Worm (Caenorhabditis elegans) whole organism, L3 larva: Measurements from ENCODE around the gene T25E4.2.

ENCODE experiments used
- R02D3.7 ChIP-seq: fragments of 150-350 bp; optimal IDR thresholded peaks from 2 replicates; lab custom pipeline; 2014; ENCODE audit warnings: missing biosample characterization, missing genetic modification characterization
- ZK546.5 ChIP-seq: sonication (generic microtip); optimal IDR thresholded peaks from 2 replicates; lab custom pipeline; 2017; ENCODE audit warnings: missing biosample characterization, missing genetic modification characterization
- ceh-28 ChIP-seq: fragments of 150-350 bp; optimal IDR thresholded peaks from 2 replicates; lab custom pipeline; 2014; ENCODE audit warnings: missing biosample characterization, missing genetic modification reagents, missing genetic modification characterization
- ceh-82 ChIP-seq: fragments of 150-350 bp; optimal IDR thresholded peaks from 2 replicates; lab custom pipeline; 2014; ENCODE audit warnings: missing biosample characterization, missing genetic modification characterization
- ceh-9 ChIP-seq: sonication (generic microtip); optimal IDR thresholded peaks from 2 replicates; lab custom pipeline; 2018; ENCODE audit warnings: missing biosample characterization, missing genetic modification characterization
- egl-27 ChIP-seq: sonication (generic microtip); optimal IDR thresholded peaks from 4 replicates; lab custom pipeline; 2017; ENCODE audit warnings: missing biosample characterization, missing genetic modification reagents, missing genetic modification characterization
- fkh-10 ChIP-seq: sonication (generic microtip); optimal IDR thresholded peaks from 2 replicates; lab custom pipeline; 2017; ENCODE audit warnings: missing biosample characterization, missing genetic modification reagents, missing genetic modification characterization
- fos-1 ChIP-seq: fragments of 150-350 bp; optimal IDR thresholded peaks from 2 replicates; lab custom pipeline; 2014; ENCODE audit warnings: missing biosample characterization, missing genetic modification characterization
- lin-15B ChIP-seq: fragments of 150-350 bp; optimal IDR thresholded peaks from 2 replicates; lab custom pipeline; 2014; ENCODE audit warnings: missing biosample characterization, missing genetic modification characterization
- lsy-12 ChIP-seq: sonication (generic microtip); optimal IDR thresholded peaks from 2 replicates; lab custom pipeline; 2016; ENCODE audit warnings: mild to moderate bottlenecking, missing genetic modification characterization, missing compliant biosample characterization
- mdl-1 ChIP-seq: fragments of 150-350 bp; optimal IDR thresholded peaks from 2 replicates; lab custom pipeline; 2014; ENCODE audit warnings: missing biosample characterization, missing genetic modification characterization
- mml-1 ChIP-seq: fragments of 150-350 bp; sonication (generic microtip); optimal IDR thresholded peaks from 3 replicates; lab custom pipeline; 2014; ENCODE audit warnings: missing biosample characterization, missing genetic modification characterization
- nhr-12 ChIP-seq: fragments of 150-350 bp; optimal IDR thresholded peaks from 2 replicates; lab custom pipeline; 2014; ENCODE audit warnings: missing biosample characterization, missing genetic modification characterization
- nhr-237 ChIP-seq: fragments of 150-350 bp; optimal IDR thresholded peaks from 2 replicates; lab custom pipeline; 2014; ENCODE audit warnings: missing biosample characterization, missing genetic modification characterization
- nhr-28 ChIP-seq: fragments of 150-350 bp; optimal IDR thresholded peaks from 2 replicates; lab custom pipeline; 2014; ENCODE audit warnings: missing biosample characterization, missing genetic modification characterization
- nhr-76 ChIP-seq: fragments of 150-350 bp; sonication (generic microtip); optimal IDR thresholded peaks from 5 replicates; lab custom pipeline; 2014; ENCODE audit warnings: missing biosample characterization, missing genetic modification characterization
- nhr-77 ChIP-seq: fragments of 150-350 bp; optimal IDR thresholded peaks from 2 replicates; lab custom pipeline; 2014; ENCODE audit warnings: missing biosample characterization, missing genetic modification characterization
- sea-2 ChIP-seq: fragments of 150-350 bp; sonication (generic microtip); optimal IDR thresholded peaks from 4 replicates; lab custom pipeline; 2014; ENCODE audit warnings: missing biosample characterization, missing genetic modification reagents, missing genetic modification characterization
- skn-1 ChIP-seq: fragments of 150-350 bp; optimal IDR thresholded peaks from 2 replicates; lab custom pipeline; 2014; ENCODE audit warnings: missing biosample characterization, missing genetic modification characterization
- ztf-11 ChIP-seq: fragments of 150-350 bp; optimal IDR thresholded peaks from 2 replicates; lab custom pipeline; 2014; ENCODE audit warnings: missing biosample characterization, missing genetic modification characterization
- ztf-4 ChIP-seq: fragments of 150-350 bp; optimal IDR thresholded peaks from 2 replicates; lab custom pipeline; 2014; ENCODE audit warnings: missing biosample characterization, missing genetic modification characterization

The T25E4.2 gene

ce11 chrII:5533642-5534041 is 48.6 kb downstream of the T25E4.2 start, which contains the start of gene hlh-26:
hlh-26 (minus strand) TSS chrII:5533742.
- no peak for TF ChIP-seq egl-27 (tag; lab: Kevin White, UChicago)
- TF ChIP-seq mdl-1 (tag; lab: Kevin White, UChicago) = no peak
- TF ChIP-seq mml-1 = no peak
- no peak for TF ChIP-seq ceh-82 (tag; lab: Kevin White, UChicago)
- no peak for TF ChIP-seq ZK546.5 (tag; lab: Kevin White, UChicago)
- no peak for TF ChIP-seq nhr-76
- TF ChIP-seq lin-15B = no peak
- no peak for TF ChIP-seq fkh-10 (GFP tag; lab: Kevin White, UChicago)
- TF ChIP-seq skn-1 (tag; lab: Kevin White, UChicago) = no peak
- TF ChIP-seq ceh-9 (tag; lab: Kevin White, UChicago) = no peak
- no peak for TF ChIP-seq nhr-77
- TF ChIP-seq ceh-28 (tag; lab: Kevin White, UChicago) = no peak
- TF ChIP-seq nhr-28 = no peak
- no peak for TF ChIP-seq nhr-237 (tag; lab: Kevin White, UChicago)
- TF ChIP-seq R02D3.7 (tag; lab: Kevin White, UChicago) = no peak
- TF ChIP-seq fos-1 (tag; lab: Kevin White, UChicago) = no peak
- no peak for TF ChIP-seq sea-2 (GFP tag; lab: Kevin White, UChicago)

- TF ChIP-seq ztf-4 (tag; lab: Kevin White, UChicago) (no peak), lsy-12 (no peak), ztf-11 (no peak), nhr-12 (no peak)
Measured at ce11 chrII:5531855-5532328, 50.3 kb downstream of the T25E4.2 start, which contains the start of gene C17C3.9. C17C3.9 (minus strand) TSS chrII:5532278.
